Worm (Caenorhabditis elegans): ENCODE data around the gene rpn-12.

rpn-12 gene

ce11 chrII:11634681-11635527 is 18.0 kb upstream of the rpn-12 start (continued):
- TF ChIP-seq rec-8 (tag; optimal IDR thresholded peaks at IDR 0.05) = no peak
- TF ChIP-seq K12H6.12 (tag; optimal IDR thresholded peaks at IDR 0.05) = peak; percentile 81
- no peak for TF ChIP-seq D2030.7 (GFP tag; IDR thresholded peaks at IDR 0.05)
- no peak for TF ChIP-seq sdz-38 (tag; optimal IDR thresholded peaks at IDR 0.05)

ce11 chrII:11635745-11636161 is 17.2 kb upstream of the rpn-12 start:
- peak; percentile 20; the same call in 1 of the 2 replicates for TF ChIP-seq K11D2.4 (GFP tag; IDR thresholded peaks at IDR 0.05)
- no peak for TF ChIP-seq D2030.7 (GFP tag; IDR thresholded peaks at IDR 0.05)
- TF ChIP-seq lag-1 (GFP tag; IDR thresholded peaks at IDR 0.05) = no peak
- TF ChIP-seq Y79H2A.3 (GFP tag; conservative IDR thresholded peaks at IDR 0.05) = no peak
- TF ChIP-seq somi-1 (GFP tag; optimal IDR thresholded peaks at IDR 0.05) = peak; percentile 77
- peak; percentile 30 for TF ChIP-seq nhr-80 (tag; optimal IDR thresholded peaks at IDR 0.05)
- TF ChIP-seq ztf-18 (tag; optimal IDR thresholded peaks at IDR 0.05) = no peak
- TF ChIP-seq unc-62 (GFP tag; optimal IDR thresholded peaks at IDR 0.05) = peak; percentile 70
- TF ChIP-seq repo-1 (tag; optimal IDR thresholded peaks at IDR 0.05) = peak; percentile 37
- TF ChIP-seq cebp-1 (GFP tag; IDR thresholded peaks at IDR 0.05) = no peak
- peak; percentile 31 for TF ChIP-seq cebp-1 (tag; optimal IDR thresholded peaks at IDR 0.05)
- TF ChIP-seq sea-2 (GFP tag; IDR thresholded peaks at IDR 0.05) = no peak
- TF ChIP-seq rcor-1 (GFP tag; IDR thresholded peaks at IDR 0.05) = no peak; the same call in 1 of the 2 replicates
- no peak for TF ChIP-seq ztf-22 (GFP tag; optimal IDR thresholded peaks at IDR 0.05)
- TF ChIP-seq rpc-1 (optimal IDR thresholded peaks at IDR 0.05) = no peak
- TF ChIP-seq rpc-1 (tag; optimal IDR thresholded peaks at IDR 0.05) = no peak
- TF ChIP-seq egl-18 (GFP tag; IDR thresholded peaks at IDR 0.05) = no peak
- peak; percentile 78 for TF ChIP-seq lin-40 (tag; optimal IDR thresholded peaks at IDR 0.05)
- TF ChIP-seq bed-2 (GFP tag; IDR thresholded peaks at IDR 0.05) = no peak
- TF ChIP-seq mel-28 (tag; optimal IDR thresholded peaks at IDR 0.05; ENCODE audit: borderline replicate concordance) = no peak
- TF ChIP-seq lsl-1 (GFP tag; optimal IDR thresholded peaks at IDR 0.05) = no peak
- no peak for TF ChIP-seq mes-4 (tag; optimal IDR thresholded peaks at IDR 0.05)
- no peak for TF ChIP-seq ccch-3 (GFP tag; optimal IDR thresholded peaks at IDR 0.05)
- TF ChIP-seq snpc-1.1 (tag; optimal IDR thresholded peaks at IDR 0.05; ENCODE audit: insufficient read depth) = no peak
- peak; percentile 58 for TF ChIP-seq atf-7 (tag; optimal IDR thresholded peaks at IDR 0.05)
- TF ChIP-seq C17E4.6 (GFP tag; IDR thresholded peaks at IDR 0.05) = no peak
- peak; percentile 75 for TF ChIP-seq ztf-26 (tag; optimal IDR thresholded peaks at IDR 0.05)
- no peak for TF ChIP-seq snpc-4 (GFP tag; optimal IDR thresholded peaks at IDR 0.05)
- TF ChIP-seq snpc-4 (tag; optimal IDR thresholded peaks at IDR 0.05) = peak in 1 of 4 experiments; percentile 21
- TF ChIP-seq tlf-1 (GFP tag; optimal IDR thresholded peaks at IDR 0.05) = peak; percentile 59
- TF ChIP-seq T26A5.8 (tag; optimal IDR thresholded peaks at IDR 0.05) = no peak
- TF ChIP-seq F23B12.7 (tag; optimal IDR thresholded peaks at IDR 0.05; ENCODE audit: insufficient read depth) = no peak
- TF ChIP-seq ceh-40 (GFP tag; IDR thresholded peaks at IDR 0.05) = no peak
- TF ChIP-seq B0035.1 (tag; optimal IDR thresholded peaks at IDR 0.05) = no peak
- TF ChIP-seq ceh-58 (GFP tag; IDR thresholded peaks at IDR 0.05) = no peak
- no peak for TF ChIP-seq ztf-3 (GFP tag; optimal IDR thresholded peaks at IDR 0.05)
- TF ChIP-seq lin-54 (GFP tag; optimal IDR thresholded peaks at IDR 0.05) = peak; percentile 33
- TF ChIP-seq ets-4 (GFP tag; optimal IDR thresholded peaks at IDR 0.05) = peak; percentile 7
- no peak for TF ChIP-seq madf-6 (GFP tag; IDR thresholded peaks at IDR 0.05)
- peak; percentile 49; the same call in 1 of the 2 replicates for TF ChIP-seq mcd-1 (GFP tag; IDR thresholded peaks at IDR 0.05)
- no peak for TF ChIP-seq F57A8.1 (GFP tag; optimal IDR thresholded peaks at IDR 0.05)
- peak; percentile 67 for TF ChIP-seq ceh-27 (GFP tag; optimal IDR thresholded peaks at IDR 0.05)
- TF ChIP-seq let-526 (GFP tag; IDR thresholded peaks at IDR 0.05) = peak; percentile 79; the same call in 1 of the 2 replicates

All from whole organism, young adult.